Worm (Caenorhabditis elegans) whole organism, young adult: ENCODE data around the gene C06H5.8.
"Not testable (repeated sequence)": the region's sequence is repeated elsewhere in the genome, so short reads cannot be mapped to it uniquely, and the experiment has no call there.

ENCODE experiments used
- B0035.1 ChIP-seq: sonication (generic microtip); optimal IDR thresholded peaks from 2 replicates; lab custom pipeline; 2016; ENCODE audit warnings: missing genetic modification characterization, mild to moderate bottlenecking, missing compliant biosample characterization, missing genotype, missing genetic modification reagents
- F49E8.2 ChIP-seq: sonication (generic microtip); optimal IDR thresholded peaks from 3 replicates; lab custom pipeline; 2017; ENCODE audit warnings: missing genetic modification characterization, mild to moderate bottlenecking, missing compliant biosample characterization, antibody characterized with exemption, moderate library complexity; ENCODE audit not compliant: insufficient read depth
- rec-8 ChIP-seq, 2 experiments: sonication (generic microtip); optimal IDR thresholded peaks; 2 replicates each; lab custom pipeline; 2016; ENCODE audit warnings: mild to moderate bottlenecking in 2 of 2, missing genetic modification characterization in 2 of 2, missing genetic modification reagents in 2 of 2, missing genotype in 2 of 2, missing biosample characterization in 1 of 2, missing compliant biosample characterization in 1 of 2, moderate library complexity in 1 of 2
- sptf-2 ChIP-seq: fragments of 200-800 bp; sonication (Bioruptor generic); optimal IDR thresholded peaks from 2 replicates; lab custom pipeline; 2018; ENCODE audit warnings: mild to moderate bottlenecking, missing genetic modification characterization, missing compliant biosample characterization

ce11 chrV:17924095-17925000, 5.5 kb downstream of the C06H5.8 start, which contains the start of gene usp-50:
- TF ChIP-seq rec-8 (tag; optimal IDR thresholded peaks at IDR 0.05; lab: Kevin White, UChicago); sptf-2 (GFP tag; lab: Kevin White, UChicago); F49E8.2 (tag; lab: Kevin White, UChicago); B0035.1 (tag; lab: Kevin White, UChicago): not testable (repeated sequence)
